Worm (Caenorhabditis elegans) whole organism, early embryonic: Measurements from ENCODE around the gene C07A12.18.

ENCODE experiments used
- ama-1 ChIP-seq: fragments of 150-350 bp; optimal IDR thresholded peaks from 2 replicates; lab custom pipeline; 2014
- ets-7 ChIP-seq: sonication (generic microtip); optimal IDR thresholded peaks from 2 replicates; lab custom pipeline; 2016; ENCODE audit warnings: missing genotype, missing genetic modification characterization, missing compliant biosample characterization
- flt-1 ChIP-seq: fragments of 200-800 bp; sonication (Bioruptor generic); IDR thresholded peaks from 2 replicates; pipeline ENCODE4 v1.3.6; 2022; ENCODE audit warnings: missing genetic modification characterization, missing compliant biosample characterization
- hmg-4 ChIP-seq: fragments of 200-800 bp; sonication (Bioruptor generic); optimal IDR thresholded peaks from 2 replicates; lab custom pipeline; 2018; ENCODE audit warnings: mild to moderate bottlenecking, missing genetic modification characterization, missing compliant biosample characterization

- TF ChIP-seq ama-1 (lab: Kevin White, UChicago) (no peak), flt-1 (no peak), hmg-4 (GFP tag; lab: Kevin White, UChicago) (no peak), ets-7 (tag; lab: Kevin White, UChicago) (no peak)
Observed at ce11 chrX:4574873-4575272, 25.2 kb upstream of the C07A12.18 start.
